Worm (Caenorhabditis elegans) whole organism, L2 larva: ENCODE data around the gene dkc-1.

Experiments used
- ZK546.5 ChIP-seq: sonication (generic microtip); optimal IDR thresholded peaks from 2 replicates; lab custom pipeline; 2017; ENCODE audit warnings: missing biosample characterization, missing genetic modification characterization
- ama-1 ChIP-seq: fragments of 150-350 bp; optimal IDR thresholded peaks from 2 replicates; lab custom pipeline; 2018; ENCODE audit warnings: inconsistent platforms
- ceh-82 ChIP-seq: fragments of 150-350 bp; optimal IDR thresholded peaks from 2 replicates; lab custom pipeline; 2014; ENCODE audit warnings: missing biosample characterization, missing genetic modification characterization
- crh-2 ChIP-seq: sonication (generic microtip); optimal IDR thresholded peaks from 2 replicates; lab custom pipeline; 2017; ENCODE audit warnings: missing biosample characterization, missing genetic modification characterization
- fos-1 ChIP-seq: fragments of 150-350 bp; optimal IDR thresholded peaks from 2 replicates; lab custom pipeline; 2014; ENCODE audit warnings: missing biosample characterization, missing genetic modification characterization
- mdl-1 ChIP-seq, 2 experiments: fragments of 150-350 bp in 1 of 2; sonication (generic microtip) in 1 of 2; optimal IDR thresholded peaks; 2 replicates each; lab custom pipeline; 2017; ENCODE audit warnings: missing biosample characterization in 2 of 2, missing genetic modification characterization in 2 of 2
- nhr-11 ChIP-seq: fragments of 150-350 bp; optimal IDR thresholded peaks from 2 replicates; lab custom pipeline; 2014; ENCODE audit warnings: missing biosample characterization, missing genetic modification characterization
- nhr-12 ChIP-seq: fragments of 150-350 bp; optimal IDR thresholded peaks from 2 replicates; lab custom pipeline; 2014; ENCODE audit warnings: missing biosample characterization, missing genetic modification characterization
- nhr-77 ChIP-seq: fragments of 150-350 bp; optimal IDR thresholded peaks from 2 replicates; lab custom pipeline; 2014; ENCODE audit warnings: missing biosample characterization, missing genetic modification characterization
- unc-55 ChIP-seq: fragments of 150-350 bp; sonication (generic microtip); optimal IDR thresholded peaks from 3 replicates; lab custom pipeline; 2014; ENCODE audit warnings: missing biosample characterization, missing genetic modification reagents, missing genetic modification characterization
- ztf-1 ChIP-seq: fragments of 200-800 bp; sonication (Bioruptor generic); conservative IDR thresholded peaks from 2 replicates; pipeline ENCODE4 v1.3.6; 2022; ENCODE audit warnings: missing genetic modification characterization, missing compliant biosample characterization

- TF ChIP-seq nhr-77 (tag; lab: Kevin White, UChicago) (no peak), ztf-1 (GFP tag; lab: Robert Waterston, UW) (no peak), unc-55 (GFP tag; lab: Kevin White, UChicago) (no peak), mdl-1 (tag; optimal IDR thresholded peaks at IDR 0.05; lab: Kevin White, UChicago) (no peak), ama-1 (lab: Kevin White, UChicago) (no peak), ZK546.5 (tag; lab: Kevin White, UChicago) (no peak), nhr-12 (no peak), crh-2 (peak; percentile 11), ceh-82 (tag; lab: Kevin White, UChicago) (no peak), nhr-11 (tag; lab: Kevin White, UChicago) (no peak), fos-1 (tag; lab: Kevin White, UChicago) (no peak)
These were observed 30.2 kb upstream of the dkc-1 start for ce11 chrIII:10718078-10718477.
